Fruit fly (Drosophila melanogaster) whole organism, pupa: ENCODE results near the gene CG17375.
A peak's percentile ranks its signal among the peaks of the same experiment; 100 is the strongest.

Experiments
- CG13204 ChIP-seq: fragments of 200-800 bp; sonication (Bioruptor generic); optimal IDR thresholded peaks from 2 replicates; lab custom pipeline; 2018; ENCODE audit warnings: missing biosample characterization, mild to moderate bottlenecking, missing genetic modification characterization, moderate library complexity
- CG14655 ChIP-seq: fragments of 200-800 bp; sonication (Bioruptor generic); optimal IDR thresholded peaks from 3 replicates; lab custom pipeline; 2017; ENCODE audit warnings: mild to moderate bottlenecking, missing biosample characterization, missing genetic modification reagents, missing genetic modification characterization
- CG17806 ChIP-seq: fragments of 200-800 bp; sonication (Bioruptor generic); optimal IDR thresholded peaks from 2 replicates; lab custom pipeline; 2018; ENCODE audit warnings: missing biosample characterization, mild to moderate bottlenecking, missing genetic modification characterization, moderate library complexity
- CG32121 ChIP-seq: fragments of 200-800 bp; sonication (Bioruptor generic); IDR thresholded peaks from 2 replicates; pipeline ENCODE4 v1.3.6; 2022; ENCODE audit warnings: missing biosample characterization, missing genetic modification characterization
- CG34367 ChIP-seq: fragments of 200-800 bp; sonication (Bioruptor generic); optimal IDR thresholded peaks from 2 replicates; lab custom pipeline; 2018; ENCODE audit warnings: missing biosample characterization, mild to moderate bottlenecking, missing genetic modification characterization
- CG4496 ChIP-seq: fragments of 200-800 bp; sonication (Bioruptor generic); IDR thresholded peaks from 3 replicates; pipeline ENCODE4 v1.3.6; 2022; ENCODE audit warnings: missing biosample characterization, missing genetic modification characterization
- CG8159 ChIP-seq: fragments of 200-800 bp; sonication (Bioruptor generic); optimal IDR thresholded peaks from 3 replicates; lab custom pipeline; 2018; ENCODE audit warnings: missing biosample characterization, mild to moderate bottlenecking, missing genetic modification characterization, moderate library complexity
- CG9948 ChIP-seq: fragments of 200-800 bp; sonication (Bioruptor generic); optimal IDR thresholded peaks from 2 replicates; lab custom pipeline; 2018; ENCODE audit warnings: missing biosample characterization, mild to moderate bottlenecking, missing genetic modification characterization, moderate library complexity
- D1 ChIP-seq: fragments of 200-800 bp; sonication (Bioruptor generic); optimal IDR thresholded peaks from 2 replicates; lab custom pipeline; 2018; ENCODE audit warnings: missing biosample characterization, mild to moderate bottlenecking, missing genetic modification characterization, moderate library complexity
- EcR ChIP-seq: fragments of 200-800 bp; sonication (Bioruptor generic); optimal IDR thresholded peaks from 3 replicates; lab custom pipeline; 2019; ENCODE audit warnings: missing biosample characterization, missing genetic modification characterization, mild to moderate bottlenecking, moderate library complexity, missing genetic modification reagents
- Ets98B ChIP-seq: fragments of 200-800 bp; sonication (Bioruptor generic); IDR thresholded peaks from 2 replicates; pipeline ENCODE4 v1.3.6; 2022; ENCODE audit warnings: missing biosample characterization, missing genetic modification characterization
- Snoo ChIP-seq: fragments of 200-800 bp; sonication (Bioruptor generic); optimal IDR thresholded peaks from 3 replicates; lab custom pipeline; 2017; ENCODE audit warnings: missing biosample characterization, mild to moderate bottlenecking, missing genetic modification characterization, inconsistent platforms
- fd96Ca ChIP-seq: fragments of 200-800 bp; sonication (Bioruptor generic); IDR thresholded peaks from 3 replicates; pipeline ENCODE4 v1.3.6; 2022; ENCODE audit warnings: missing biosample characterization, missing genetic modification characterization

DNA sequence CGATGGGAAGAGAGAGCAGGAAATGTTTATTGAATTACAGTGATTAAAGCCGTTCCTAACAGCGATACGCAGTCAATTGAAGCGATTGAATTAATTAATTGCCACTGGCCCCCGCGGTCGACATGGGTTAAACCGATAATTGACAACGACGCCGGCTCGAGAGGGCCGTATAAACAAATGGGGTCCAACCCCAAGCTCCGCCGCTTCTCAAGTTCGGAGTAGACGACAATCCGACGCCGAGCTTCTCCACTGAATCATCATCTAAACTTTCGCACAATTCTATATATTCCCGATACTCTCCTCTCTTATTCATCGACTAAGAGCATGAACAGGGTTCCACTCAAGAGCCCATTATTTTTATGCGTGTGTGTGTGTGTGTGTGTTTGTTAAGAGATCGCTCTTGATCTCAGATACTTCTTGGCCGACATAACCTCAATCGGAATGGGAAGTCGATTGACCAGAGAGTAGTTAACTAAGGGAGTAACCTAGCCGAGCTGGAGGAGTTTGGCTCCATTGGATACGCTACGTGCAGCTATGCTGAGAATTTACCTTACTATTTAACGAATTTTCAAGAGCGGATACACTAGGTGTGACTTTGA is 13.6 kb downstream of the CG17375 start:
- TF ChIP-seq Snoo (tag; lab: Kevin White, UChicago) (no peak), D1 (tag; lab: Kevin White, UChicago) (no peak), Ets98B (GFP tag; lab: Robert Waterston, UW) (peak; percentile 27; the same call in 1 of the 2 replicates), CG14655 (GFP tag; lab: Kevin White, UChicago) (no peak), EcR (GFP tag; lab: Kevin White, UChicago) (peak; percentile 13), CG13204 (GFP tag; lab: Kevin White, UChicago) (no peak), CG34367 (no peak), CG8159 (no peak), CG17806 (tag; lab: Kevin White, UChicago) (no peak), CG4496 (GFP tag; lab: Robert Waterston, UW) (no peak), CG9948 (tag; lab: Kevin White, UChicago) (no peak), CG32121 (GFP tag; lab: Robert Waterston, UW) (no peak), fd96Ca (GFP tag; lab: Robert Waterston, UW) (no peak)
